Fruit fly (Drosophila melanogaster) whole organism, embryonic: ENCODE results near the gene Dh31.

Source experiments
- ATbp ChIP-seq: fragments of 200-800 bp; sonication (Bioruptor generic); optimal IDR thresholded peaks from 2 replicates; lab custom pipeline; 2017; ENCODE audit warnings: missing biosample characterization, mild to moderate bottlenecking, missing genetic modification characterization, missing genetic modification reagents
- Ada2b ChIP-seq: fragments of 200-800 bp; sonication (Bioruptor generic); IDR thresholded peaks from 2 replicates; pipeline ENCODE4 v1.3.6; 2022; ENCODE audit warnings: missing biosample characterization, missing genetic modification characterization
- Bdp1 ChIP-seq: fragments of 200-800 bp; sonication (Bioruptor generic); optimal IDR thresholded peaks from 3 replicates; lab custom pipeline; 2016; ENCODE audit warnings: missing biosample characterization, missing genetic modification characterization
- CG1024 ChIP-seq: fragments of 200-800 bp; sonication (Bioruptor generic); IDR thresholded peaks from 2 replicates; pipeline ENCODE4 v1.3.6; 2022; ENCODE audit warnings: missing biosample characterization, missing genetic modification characterization
- CG10462 ChIP-seq: fragments of 200-800 bp; sonication (Bioruptor generic); optimal IDR thresholded peaks from 2 replicates; lab custom pipeline; 2016; ENCODE audit warnings: missing biosample characterization, missing genetic modification characterization
- CG13296 ChIP-seq: fragments of 200-800 bp; sonication (Bioruptor generic); optimal IDR thresholded peaks from 3 replicates; lab custom pipeline; 2018; ENCODE audit warnings: missing biosample characterization, mild to moderate bottlenecking, missing genetic modification characterization
- CG13894 ChIP-seq: fragments of 200-800 bp; sonication (Bioruptor generic); optimal IDR thresholded peaks from 3 replicates; lab custom pipeline; 2018; ENCODE audit warnings: missing biosample characterization, mild to moderate bottlenecking, missing genetic modification characterization, moderate library complexity
- CG1529 ChIP-seq: fragments of 200-800 bp; sonication (Bioruptor generic); optimal IDR thresholded peaks from 3 replicates; lab custom pipeline; 2018; ENCODE audit warnings: missing biosample characterization, missing genetic modification characterization
- CG15479 ChIP-seq: fragments of 200-800 bp; sonication (Bioruptor generic); optimal IDR thresholded peaks from 3 replicates; lab custom pipeline; 2019; ENCODE audit warnings: missing biosample characterization, mild to moderate bottlenecking, missing genetic modification characterization, moderate library complexity
- CG15601 ChIP-seq: fragments of 200-800 bp; sonication (Bioruptor generic); optimal IDR thresholded peaks from 3 replicates; lab custom pipeline; 2019; ENCODE audit warnings: missing biosample characterization, mild to moderate bottlenecking, missing genetic modification characterization, moderate library complexity
- CG16815 ChIP-seq: fragments of 200-800 bp; sonication (Bioruptor generic); optimal IDR thresholded peaks from 3 replicates; lab custom pipeline; 2017; ENCODE audit warnings: missing biosample characterization, mild to moderate bottlenecking, missing genetic modification characterization
- CG17186 ChIP-seq: fragments of 200-800 bp; sonication (Bioruptor generic); optimal IDR thresholded peaks from 3 replicates; lab custom pipeline; 2017; ENCODE audit warnings: missing biosample characterization, missing genetic modification reagents, missing genetic modification characterization
- CG17385 ChIP-seq: fragments of 200-800 bp; sonication (Bioruptor generic); optimal IDR thresholded peaks from 3 replicates; lab custom pipeline; 2018; ENCODE audit warnings: missing biosample characterization, mild to moderate bottlenecking, missing genetic modification characterization
- CG17802 ChIP-seq: fragments of 200-800 bp; sonication (Bioruptor generic); optimal IDR thresholded peaks from 2 replicates; lab custom pipeline; 2018; ENCODE audit warnings: missing biosample characterization, mild to moderate bottlenecking, missing genetic modification characterization, moderate library complexity
- CG18476 ChIP-seq: fragments of 200-800 bp; sonication (Bioruptor generic); optimal IDR thresholded peaks from 2 replicates; lab custom pipeline; 2016; ENCODE audit warnings: missing biosample characterization, mild to moderate bottlenecking, missing genetic modification characterization
- CG2202 ChIP-seq: fragments of 200-800 bp; sonication (Bioruptor generic); optimal IDR thresholded peaks from 2 replicates; lab custom pipeline; 2018; ENCODE audit warnings: missing biosample characterization, mild to moderate bottlenecking, missing genetic modification characterization
- CG32767 ChIP-seq: fragments of 200-800 bp; sonication (Bioruptor generic); IDR thresholded peaks from 2 replicates; pipeline ENCODE4 v1.3.6; 2022; ENCODE audit warnings: missing biosample characterization, missing genetic modification characterization
- CG4282 ChIP-seq: fragments of 200-800 bp; sonication (Bioruptor generic); optimal IDR thresholded peaks from 2 replicates; lab custom pipeline; 2016; ENCODE audit warnings: missing biosample characterization, missing genetic modification characterization
- CG7357 ChIP-seq: fragments of 200-800 bp; sonication (Bioruptor generic); IDR thresholded peaks from 3 replicates; pipeline ENCODE4 v1.3.6; 2022; ENCODE audit warnings: missing biosample characterization, missing genetic modification characterization
- CG7745 ChIP-seq: fragments of 200-800 bp; sonication (Bioruptor generic); optimal IDR thresholded peaks from 2 replicates; lab custom pipeline; 2018; ENCODE audit warnings: missing biosample characterization, mild to moderate bottlenecking, missing genetic modification characterization, moderate library complexity
- CG7839 ChIP-seq: fragments of 200-800 bp; sonication (Bioruptor generic); optimal IDR thresholded peaks from 3 replicates; lab custom pipeline; 2018; ENCODE audit warnings: missing biosample characterization, mild to moderate bottlenecking, missing genetic modification characterization, moderate library complexity
- CkIIα-i1 ChIP-seq: fragments of 200-800 bp; sonication (Bioruptor generic); IDR thresholded peaks from 2 replicates; pipeline ENCODE4 v1.3.6; 2022; ENCODE audit warnings: missing biosample characterization, missing genetic modification characterization
- Dll ChIP-seq: fragments of 200-800 bp; sonication (Bioruptor generic); IDR thresholded peaks from 4 replicates; pipeline ENCODE4 v1.3.6; 2022; ENCODE audit warnings: missing biosample characterization, missing genetic modification characterization; ENCODE audit not compliant: partially characterized antibody
- E2f1 ChIP-seq: fragments of 200-800 bp; sonication (Bioruptor generic); IDR thresholded peaks from 2 replicates; pipeline ENCODE4 v1.3.6; 2022; ENCODE audit warnings: missing biosample characterization, missing genetic modification characterization
- Fer1 ChIP-seq: fragments of 200-800 bp; sonication (Bioruptor generic); optimal IDR thresholded peaks from 2 replicates; lab custom pipeline; 2017; ENCODE audit warnings: missing biosample characterization, mild to moderate bottlenecking, missing genetic modification characterization
- HmgZ ChIP-seq: fragments of 200-800 bp; sonication (Bioruptor generic); optimal IDR thresholded peaks from 2 replicates; lab custom pipeline; 2018; ENCODE audit warnings: missing biosample characterization, mild to moderate bottlenecking, missing genetic modification characterization
- MBD-R2 ChIP-seq: fragments of 200-800 bp; sonication (Bioruptor generic); IDR thresholded peaks from 2 replicates; pipeline ENCODE4 v1.3.6; 2022; ENCODE audit warnings: missing biosample characterization, missing genetic modification characterization
- Max ChIP-seq: fragments of 200-800 bp; sonication (Bioruptor generic); optimal IDR thresholded peaks from 2 replicates; lab custom pipeline; 2016; ENCODE audit warnings: missing biosample characterization, mild to moderate bottlenecking, missing genetic modification characterization
- Mrtf ChIP-seq: fragments of 200-800 bp; sonication (Bioruptor generic); IDR thresholded peaks from 3 replicates; pipeline ENCODE4 v1.3.6; 2022; ENCODE audit warnings: missing biosample characterization, missing genetic modification characterization
- Scr ChIP-seq: fragments of 200-800 bp; sonication (Bioruptor generic); IDR thresholded peaks from 2 replicates; pipeline ENCODE4 v1.3.6; 2022; ENCODE audit warnings: missing biosample characterization, missing genetic modification characterization; ENCODE audit not compliant: partially characterized antibody
- Sry-δ ChIP-seq: fragments of 200-800 bp; sonication (Bioruptor generic); optimal IDR thresholded peaks from 2 replicates; lab custom pipeline; 2016; ENCODE audit warnings: missing biosample characterization, missing genetic modification characterization
- Stat92E ChIP-seq, 3 experiments: fragments of >200 bp in 2 of 3; fragments of 200-800 bp in 1 of 3; sonication (Bioruptor generic) in 1 of 3; optimal IDR thresholded peaks; 2 replicates each; lab custom pipeline; 2017 to 2019; ENCODE audit warnings: missing biosample characterization in 3 of 3, missing genetic modification characterization in 3 of 3, mild to moderate bottlenecking in 1 of 3, moderate library complexity in 1 of 3
- br ChIP-seq: fragments of >200 bp; optimal IDR thresholded peaks from 2 replicates; lab custom pipeline; 2017
- cad ChIP-seq: fragments of >200 bp; optimal IDR thresholded peaks from 2 replicates; lab custom pipeline; 2017; ENCODE audit warnings: missing biosample characterization, missing genetic modification characterization
- chinmo ChIP-seq: fragments of 200-800 bp; sonication (Bioruptor generic); IDR thresholded peaks from 4 replicates; pipeline ENCODE4 v1.3.6; 2022; ENCODE audit warnings: missing biosample characterization, missing genetic modification characterization; ENCODE audit not compliant: partially characterized antibody
- chm ChIP-seq: fragments of 200-800 bp; sonication (Bioruptor generic); IDR thresholded peaks from 2 replicates; pipeline ENCODE4 v1.3.6; 2022; ENCODE audit warnings: missing biosample characterization, missing genetic modification characterization
- ftz-f1 ChIP-seq: fragments of 200-800 bp; sonication (Bioruptor generic); optimal IDR thresholded peaks from 2 replicates; lab custom pipeline; 2016; ENCODE audit warnings: missing biosample characterization, missing genetic modification characterization
- hkb ChIP-seq, 2 experiments: fragments of 200-800 bp in 1 of 2; fragments of >200 bp in 1 of 2; sonication (Bioruptor generic) in 1 of 2; IDR thresholded peaks in 1 of 2; optimal IDR thresholded peaks in 1 of 2; 2 replicates each; pipeline versions ENCODE4 v1.3.6 to Lab custom; 2017 to 2022; ENCODE audit warnings: missing biosample characterization in 1 of 2, missing genetic modification characterization in 1 of 2
- lbe ChIP-seq: fragments of 200-800 bp; sonication (Bioruptor generic); optimal IDR thresholded peaks from 2 replicates; lab custom pipeline; 2016; ENCODE audit warnings: missing biosample characterization, mild to moderate bottlenecking, missing genetic modification characterization
- nau ChIP-seq: fragments of 200-800 bp; sonication (Bioruptor generic); optimal IDR thresholded peaks from 3 replicates; lab custom pipeline; 2017; ENCODE audit warnings: missing biosample characterization, mild to moderate bottlenecking, missing genetic modification characterization, missing genetic modification reagents
- oc ChIP-seq: fragments of 200-800 bp; sonication (Bioruptor generic); optimal IDR thresholded peaks from 2 replicates; lab custom pipeline; 2018; ENCODE audit warnings: missing biosample characterization, mild to moderate bottlenecking, missing genetic modification characterization, moderate library complexity
- odd ChIP-seq: fragments of 200-800 bp; sonication (Bioruptor generic); optimal IDR thresholded peaks from 2 replicates; lab custom pipeline; 2017; ENCODE audit warnings: missing biosample characterization, mild to moderate bottlenecking, missing genetic modification characterization
- onecut ChIP-seq: fragments of 200-800 bp; sonication (Bioruptor generic); IDR thresholded peaks from 2 replicates; pipeline ENCODE4 v1.3.6; 2022; ENCODE audit warnings: missing biosample characterization, missing genetic modification characterization
- p53 ChIP-seq: fragments of 200-800 bp; sonication (Bioruptor generic); optimal IDR thresholded peaks from 2 replicates; lab custom pipeline; 2016; ENCODE audit warnings: missing biosample characterization, missing genetic modification characterization
- phol ChIP-seq: fragments of 200-800 bp; sonication (Bioruptor generic); optimal IDR thresholded peaks from 3 replicates; lab custom pipeline; 2018; ENCODE audit warnings: missing biosample characterization, mild to moderate bottlenecking, missing genetic modification characterization, moderate library complexity
- psq ChIP-seq: fragments of 200-800 bp; sonication (Bioruptor generic); optimal IDR thresholded peaks from 2 replicates; lab custom pipeline; 2017; ENCODE audit warnings: missing biosample characterization, missing genetic modification characterization
- sisA ChIP-seq: fragments of 200-800 bp; sonication (Bioruptor generic); IDR thresholded peaks from 2 replicates; pipeline ENCODE4 v1.3.6; 2022; ENCODE audit warnings: missing biosample characterization, missing genetic modification characterization
- wor ChIP-seq: fragments of 200-800 bp; sonication (Bioruptor generic); IDR thresholded peaks from 2 replicates; pipeline ENCODE4 v1.3.6; 2022; ENCODE audit warnings: missing biosample characterization, missing genetic modification characterization

Gene Dh31

dm6 chr2L:8535394-8536176, 28.9 kb upstream of the Dh31 start (continued):
- TF ChIP-seq ftz-f1 (GFP tag; lab: Kevin White, UChicago), result no peak
- no peak for TF ChIP-seq chm
- TF ChIP-seq CG15479 (GFP tag; lab: Kevin White, UChicago), result no peak
- TF ChIP-seq CG1024 (GFP tag; lab: Robert Waterston, UW), result no peak; the same call in 1 of the 2 replicates
- TF ChIP-seq CG2202 (tag; lab: Kevin White, UChicago), result peak; percentile 81
- TF ChIP-seq CG15601 (tag; lab: Kevin White, UChicago), result peak; percentile 92
- TF ChIP-seq CG13296 (GFP tag; lab: Kevin White, UChicago), result peak; percentile 92
- peak; percentile 83 for TF ChIP-seq ATbp
- TF ChIP-seq onecut, result no peak; the same call in 1 of the 2 replicates
- peak; percentile 84 for TF ChIP-seq E2f1
- TF ChIP-seq HmgZ (tag; lab: Kevin White, UChicago), result peak; percentile 29
- peak; percentile 79 for TF ChIP-seq wor (GFP tag; lab: Robert Waterston, UW)
- no peak for TF ChIP-seq CG7745 (tag; lab: Kevin White, UChicago)
- peak; percentile 74 for TF ChIP-seq CG13894 (tag; lab: Kevin White, UChicago)
- peak; percentile 96 for TF ChIP-seq phol (tag; lab: Kevin White, UChicago)
- TF ChIP-seq psq, result peak; percentile 76
- no peak for TF ChIP-seq p53 (GFP tag; lab: Kevin White, UChicago)
- peak; percentile 59 for TF ChIP-seq lbe (GFP tag; lab: Kevin White, UChicago)
- TF ChIP-seq sisA (GFP tag; lab: Robert Waterston, UW), result peak; percentile 75
- peak; percentile 83 for TF ChIP-seq CG17385
- TF ChIP-seq CG32767 (GFP tag; lab: Robert Waterston, UW), result peak; percentile 73
- TF ChIP-seq CG1529 (GFP tag; lab: Kevin White, UChicago), result peak; percentile 70
- peak; percentile 57 for TF ChIP-seq Bdp1 (GFP tag; lab: Kevin White, UChicago)
- TF ChIP-seq hkb (optimal IDR thresholded peaks at IDR 0.05; lab: Kevin White, UChicago), result no peak
- TF ChIP-seq hkb (GFP tag; IDR thresholded peaks at IDR 0.05; lab: Robert Waterston, UW), result peak; percentile 71; the same call in 1 of the 2 replicates
- no peak for TF ChIP-seq chinmo (GFP tag; lab: Robert Waterston, UW)
- peak; percentile 42 for TF ChIP-seq MBD-R2 (GFP tag; lab: Robert Waterston, UW)
- TF ChIP-seq cad (GFP tag; lab: Kevin White, UChicago), result peak; percentile 13
- TF ChIP-seq CG17802 (tag; lab: Kevin White, UChicago), result peak; percentile 52
- TF ChIP-seq Max, result peak; percentile 84
- TF ChIP-seq Sry-δ (GFP tag; lab: Kevin White, UChicago), result no peak
- peak; percentile 40 for TF ChIP-seq CG10462 (GFP tag; lab: Kevin White, UChicago)
- no peak for TF ChIP-seq Dll
- no peak for TF ChIP-seq CkIIα-i1 (GFP tag; lab: Robert Waterston, UW)
- TF ChIP-seq CG16815 (GFP tag; lab: Kevin White, UChicago), result peak; percentile 86
- peak in 1 of 3 experiments; percentile 51 for TF ChIP-seq Stat92E (GFP tag; optimal IDR thresholded peaks at IDR 0.05; lab: Kevin White, UChicago)
- TF ChIP-seq Ada2b (GFP tag; lab: Robert Waterston, UW), result peak; percentile 60
- peak; percentile 87 for TF ChIP-seq Fer1 (GFP tag; lab: Kevin White, UChicago)
- peak; percentile 78 for TF ChIP-seq CG7357 (GFP tag; lab: Robert Waterston, UW)
- peak; percentile 71; the same call in 2 of the 3 replicates for TF ChIP-seq Mrtf (GFP tag; lab: Robert Waterston, UW)
- no peak for TF ChIP-seq CG4282
- peak; percentile 93 for TF ChIP-seq odd (GFP tag; lab: Kevin White, UChicago)
- peak; percentile 3 for TF ChIP-seq CG17186 (GFP tag; lab: Kevin White, UChicago)
- TF ChIP-seq br, result no peak
- TF ChIP-seq oc (tag; lab: Kevin White, UChicago), result peak; percentile 14
- TF ChIP-seq CG18476 (GFP tag; lab: Kevin White, UChicago), result peak; percentile 82
- no peak for TF ChIP-seq Scr (GFP tag; lab: Robert Waterston, UW)
- TF ChIP-seq nau (GFP tag; lab: Kevin White, UChicago), result peak; percentile 9
- TF ChIP-seq CG7839 (tag; lab: Kevin White, UChicago), result peak; percentile 95
